Worm (Caenorhabditis elegans): ENCODE measurements around the gene T17H7.7.

DNA sequence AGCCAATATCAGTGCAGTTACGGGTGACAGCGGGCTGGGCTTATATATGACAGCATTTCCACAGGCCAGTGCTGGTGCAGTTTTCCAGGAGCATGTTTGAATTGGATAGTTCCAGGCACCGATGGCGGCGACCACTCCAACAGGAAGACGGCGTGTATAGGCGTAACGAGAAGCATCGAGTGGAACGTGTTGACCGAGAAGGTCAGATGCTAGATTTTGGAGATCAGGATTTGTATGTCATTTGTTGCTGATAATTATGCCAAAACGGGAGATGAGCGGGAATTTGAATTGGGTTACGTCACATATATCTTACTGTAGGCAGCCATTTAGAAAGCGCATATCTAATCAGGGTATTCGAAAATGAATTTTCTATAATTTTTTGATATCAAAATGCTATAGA lies 17.6 kb upstream of the T17H7.7 start:
- TF ChIP-seq elt-3 (tag; optimal IDR thresholded peaks at IDR 0.05) (no peak), nhr-237 (tag; optimal IDR thresholded peaks at IDR 0.05) (no peak), ces-1 (GFP tag; optimal IDR thresholded peaks at IDR 0.05) (no peak), snpc-4 (tag; optimal IDR thresholded peaks at IDR 0.05) (no peak), elt-1 (tag; optimal IDR thresholded peaks at IDR 0.05; ENCODE audit: borderline replicate concordance, insufficient read depth) (no peak), nhr-12 (tag; optimal IDR thresholded peaks at IDR 0.05) (no peak), blmp-1 (tag; optimal IDR thresholded peaks at IDR 0.05) (no peak), pha-4 (tag; optimal IDR thresholded peaks at IDR 0.05) (no peak), nhr-28 (tag; optimal IDR thresholded peaks at IDR 0.05) (no peak), drap-1 (GFP tag; optimal IDR thresholded peaks at IDR 0.05) (no peak), cnd-1 (tag; optimal IDR thresholded peaks at IDR 0.05) (no peak), mep-1 (tag; optimal IDR thresholded peaks at IDR 0.05) (no peak), ceh-39 (tag; optimal IDR thresholded peaks at IDR 0.05) (no peak), unc-39 (tag; optimal IDR thresholded peaks at IDR 0.05) (no peak)
